Worm (Caenorhabditis elegans) whole organism, mixed stage, embryonic: ENCODE results near the gene pfk-1.2.

Experiments used
- blmp-1 ChIP-seq: fragments of 150-350 bp; optimal IDR thresholded peaks from 2 replicates; lab custom pipeline; 2014; ENCODE audit warnings: missing biosample characterization, missing genetic modification characterization
- ceh-43 ChIP-seq: fragments of 200-800 bp; sonication (Bioruptor generic); optimal IDR thresholded peaks from 2 replicates; lab custom pipeline; 2018; ENCODE audit warnings: mild to moderate bottlenecking, missing genetic modification characterization, moderate library complexity, missing compliant biosample characterization
- drap-1 ChIP-seq: fragments of 200-800 bp; sonication (Bioruptor generic); optimal IDR thresholded peaks from 3 replicates; lab custom pipeline; 2018; ENCODE audit warnings: mild to moderate bottlenecking, missing genetic modification characterization, missing compliant biosample characterization
- elt-3 ChIP-seq: fragments of 150-350 bp; optimal IDR thresholded peaks from 2 replicates; lab custom pipeline; 2014; ENCODE audit warnings: missing biosample characterization, missing genetic modification characterization
- lin-13 ChIP-seq: fragments of 150-350 bp; optimal IDR thresholded peaks from 2 replicates; lab custom pipeline; 2014; ENCODE audit warnings: missing biosample characterization, missing genetic modification characterization
- lsy-2 ChIP-seq: fragments of 150-350 bp; optimal IDR thresholded peaks from 2 replicates; lab custom pipeline; 2014; ENCODE audit warnings: missing biosample characterization, missing genetic modification characterization
- mep-1 ChIP-seq: fragments of 150-350 bp; optimal IDR thresholded peaks from 2 replicates; lab custom pipeline; 2017; ENCODE audit warnings: missing biosample characterization, missing genetic modification reagents, missing genetic modification characterization, inconsistent platforms
- nhr-12 ChIP-seq: fragments of 150-350 bp; optimal IDR thresholded peaks from 2 replicates; lab custom pipeline; 2014; ENCODE audit warnings: missing biosample characterization, missing genetic modification characterization
- nhr-237 ChIP-seq: fragments of 150-350 bp; optimal IDR thresholded peaks from 2 replicates; lab custom pipeline; 2014; ENCODE audit warnings: missing biosample characterization, missing genetic modification characterization
- nhr-28 ChIP-seq: fragments of 150-350 bp; optimal IDR thresholded peaks from 2 replicates; lab custom pipeline; 2014; ENCODE audit warnings: missing biosample characterization, missing genetic modification characterization
- nhr-76 ChIP-seq: sonication (generic microtip); optimal IDR thresholded peaks from 2 replicates; lab custom pipeline; 2017; ENCODE audit warnings: missing biosample characterization, missing genetic modification characterization
- pha-4 ChIP-seq: fragments of 150-350 bp; optimal IDR thresholded peaks from 2 replicates; lab custom pipeline; 2018; ENCODE audit warnings: missing biosample characterization, missing genetic modification reagents, missing genetic modification characterization
- snpc-4 ChIP-seq: fragments of 150-350 bp; optimal IDR thresholded peaks from 2 replicates; lab custom pipeline; 2014; ENCODE audit warnings: missing biosample characterization, missing genetic modification characterization
- unc-62 ChIP-seq: fragments of 150-350 bp; optimal IDR thresholded peaks from 2 replicates; lab custom pipeline; 2014; ENCODE audit warnings: missing biosample characterization, missing genetic modification reagents, missing genetic modification characterization

ce11 chrV:9544176-9544632 is 12.6 kb downstream of the pfk-1.2 start, which contains the start of gene mdf-1:
- TF ChIP-seq elt-3 (tag; lab: Kevin White, UChicago) (no peak), lin-13 (tag; lab: Kevin White, UChicago) (peak; percentile 71), nhr-76 (no peak), blmp-1 (tag; lab: Kevin White, UChicago) (no peak), nhr-12 (tag; lab: Kevin White, UChicago) (no peak), lsy-2 (tag; lab: Kevin White, UChicago) (peak; percentile 61), nhr-28 (no peak), nhr-237 (tag; lab: Kevin White, UChicago) (peak; percentile 71), drap-1 (GFP tag; lab: Kevin White, UChicago) (no peak), unc-62 (GFP tag; lab: Kevin White, UChicago) (peak; percentile 23), pha-4 (tag; lab: Kevin White, UChicago) (peak; percentile 57), mep-1 (tag; lab: Kevin White, UChicago) (peak; percentile 83), snpc-4 (tag; lab: Kevin White, UChicago) (no peak), ceh-43 (GFP tag; lab: Kevin White, UChicago) (peak; percentile 16)
